Worm (Caenorhabditis elegans) whole organism, L4 larva: ENCODE measurements around the gene ZK1290.1.

Source experiments
- F37D6.2 ChIP-seq: sonication (generic microtip); optimal IDR thresholded peaks from 2 replicates; lab custom pipeline; 2016; ENCODE audit warnings: mild to moderate bottlenecking, missing genetic modification characterization, missing compliant biosample characterization
- F44E2.7 ChIP-seq: fragments of 200-800 bp; sonication (Bioruptor generic); IDR thresholded peaks from 2 replicates; pipeline ENCODE4 v2.1.2; 2022; ENCODE audit warnings: missing genetic modification characterization, missing compliant biosample characterization
- F49E8.2 ChIP-seq: sonication (generic microtip); optimal IDR thresholded peaks from 2 replicates; lab custom pipeline; 2016; ENCODE audit warnings: missing compliant biosample characterization, mild to moderate bottlenecking, missing genetic modification characterization, borderline replicate concordance
- R02D3.7 ChIP-seq: fragments of 150-350 bp; sonication (generic microtip); optimal IDR thresholded peaks from 3 replicates; lab custom pipeline; 2014; ENCODE audit warnings: missing biosample characterization, missing genetic modification characterization
- Y48G9A.11 ChIP-seq: fragments of 200-800 bp; sonication (Bioruptor generic); IDR thresholded peaks from 2 replicates; pipeline ENCODE4 v1.3.6; 2022; ENCODE audit warnings: missing genetic modification reagents, missing genetic modification characterization, missing compliant biosample characterization
- Y75B8A.6 ChIP-seq: fragments of 200-800 bp; sonication (Bioruptor generic); IDR thresholded peaks from 2 replicates; pipeline ENCODE4 v1.3.6; 2022; ENCODE audit warnings: missing genetic modification reagents, missing genetic modification characterization, missing compliant biosample characterization
- ZK546.5 ChIP-seq, 2 experiments: sonication (generic microtip); optimal IDR thresholded peaks; 2 replicates each; lab custom pipeline; 2017; ENCODE audit warnings: missing biosample characterization in 2 of 2, missing genetic modification characterization in 2 of 2
- arid-1 ChIP-seq: fragments of 200-800 bp; sonication (Bioruptor generic); conservative IDR thresholded peaks from 2 replicates; pipeline ENCODE4 v1.3.6; 2022; ENCODE audit warnings: missing genetic modification reagents, missing genetic modification characterization, missing compliant biosample characterization
- ceh-32 ChIP-seq: sonication (generic microtip); optimal IDR thresholded peaks from 2 replicates; lab custom pipeline; 2016; ENCODE audit warnings: mild to moderate bottlenecking, missing genetic modification characterization, missing compliant biosample characterization; ENCODE audit not compliant: poor library complexity
- ceh-62 ChIP-seq: sonication (generic microtip); optimal IDR thresholded peaks from 2 replicates; lab custom pipeline; 2017; ENCODE audit warnings: missing biosample characterization, missing genetic modification characterization
- cey-2 ChIP-seq: sonication (generic microtip); optimal IDR thresholded peaks from 3 replicates; lab custom pipeline; 2017; ENCODE audit warnings: missing genetic modification characterization, mild to moderate bottlenecking, missing compliant biosample characterization, antibody characterized with exemption, borderline replicate concordance; ENCODE audit not compliant: insufficient read depth
- daf-12 ChIP-seq: fragments of 150-350 bp; optimal IDR thresholded peaks from 2 replicates; lab custom pipeline; 2014; ENCODE audit warnings: missing biosample characterization, missing genetic modification reagents, missing genetic modification characterization
- daf-8 ChIP-seq: fragments of 200-800 bp; sonication (Bioruptor generic); IDR thresholded peaks from 2 replicates; pipeline ENCODE4 v1.3.6; 2022; ENCODE audit warnings: missing genetic modification characterization, missing compliant biosample characterization
- dmd-6 ChIP-seq: fragments of 200-800 bp; sonication (Bioruptor generic); IDR thresholded peaks from 2 replicates; pipeline ENCODE4 v1.3.6; 2022; ENCODE audit warnings: missing genetic modification reagents, missing genetic modification characterization, missing compliant biosample characterization
- dpl-1 ChIP-seq: fragments of 150-350 bp; optimal IDR thresholded peaks from 2 replicates; lab custom pipeline; 2014; ENCODE audit warnings: missing biosample characterization, missing genetic modification reagents, missing genetic modification characterization
- duxl-1 ChIP-seq: sonication (generic microtip); optimal IDR thresholded peaks from 2 replicates; lab custom pipeline; 2016; ENCODE audit warnings: mild to moderate bottlenecking, missing genetic modification characterization, moderate library complexity, missing compliant biosample characterization; ENCODE audit not compliant: poor library complexity
- egl-27 ChIP-seq: sonication (generic microtip); optimal IDR thresholded peaks from 3 replicates; lab custom pipeline; 2017; ENCODE audit warnings: missing biosample characterization, missing genetic modification reagents, missing genetic modification characterization
- fkh-10 ChIP-seq: fragments of 150-350 bp; optimal IDR thresholded peaks from 2 replicates; lab custom pipeline; 2014; ENCODE audit warnings: missing biosample characterization, missing genetic modification reagents, missing genetic modification characterization
- fos-1 ChIP-seq: fragments of 150-350 bp; optimal IDR thresholded peaks from 2 replicates; lab custom pipeline; 2014; ENCODE audit warnings: missing biosample characterization, missing genetic modification characterization
- hif-1 ChIP-seq, 2 experiments: sonication (generic microtip); optimal IDR thresholded peaks; 2 replicates each; lab custom pipeline; 2016 to 2017; ENCODE audit warnings: missing compliant biosample characterization in 2 of 2, missing genetic modification characterization in 2 of 2, missing genetic modification reagents in 2 of 2, missing genotype in 2 of 2, mild to moderate bottlenecking in 1 of 2
- hlh-11 ChIP-seq: fragments of 200-800 bp; sonication (Bioruptor generic); optimal IDR thresholded peaks from 2 replicates; lab custom pipeline; 2018; ENCODE audit warnings: mild to moderate bottlenecking, missing genetic modification characterization, missing compliant biosample characterization
- jun-1 ChIP-seq: fragments of 150-350 bp; optimal IDR thresholded peaks from 2 replicates; lab custom pipeline; 2014; ENCODE audit warnings: missing biosample characterization, missing genetic modification reagents, missing genetic modification characterization
- lin-1 ChIP-seq: fragments of 200-800 bp; sonication (Bioruptor generic); IDR thresholded peaks from 2 replicates; pipeline ENCODE4 v1.3.6; 2022; ENCODE audit warnings: missing genetic modification reagents, missing genetic modification characterization, missing compliant biosample characterization
- lin-15B ChIP-seq: fragments of 150-350 bp; sonication (generic microtip); optimal IDR thresholded peaks from 3 replicates; lab custom pipeline; 2014; ENCODE audit warnings: missing biosample characterization, missing genetic modification characterization
- lin-38 ChIP-seq: fragments of 200-800 bp; sonication (Bioruptor generic); IDR thresholded peaks from 2 replicates; pipeline ENCODE4 v1.3.6; 2022; ENCODE audit warnings: missing genetic modification reagents, missing genetic modification characterization, missing compliant biosample characterization
- lin-39 ChIP-seq: fragments of 150-350 bp; optimal IDR thresholded peaks from 2 replicates; lab custom pipeline; 2014; ENCODE audit warnings: missing biosample characterization, missing genetic modification reagents, missing genetic modification characterization
- lir-3 ChIP-seq: sonication (generic microtip); optimal IDR thresholded peaks from 2 replicates; lab custom pipeline; 2016; ENCODE audit warnings: mild to moderate bottlenecking, missing genetic modification characterization, missing compliant biosample characterization
- lsy-2 ChIP-seq, 2 experiments: fragments of 150-350 bp in 1 of 2; sonication (generic microtip) in 1 of 2; optimal IDR thresholded peaks; 2 replicates each; lab custom pipeline; 2014 to 2017; ENCODE audit warnings: missing biosample characterization in 2 of 2, missing genetic modification characterization in 2 of 2
- madf-5 ChIP-seq, 2 experiments: fragments of 200-800 bp; sonication (Bioruptor generic); IDR thresholded peaks; 2 replicates each; pipeline ENCODE4 v1.3.6; 2022; ENCODE audit warnings: missing compliant biosample characterization in 2 of 2, missing genetic modification characterization in 2 of 2
- mdl-1 ChIP-seq, 2 experiments: fragments of 150-350 bp in 1 of 2; sonication (generic microtip) in 1 of 2; optimal IDR thresholded peaks; 2 replicates each; lab custom pipeline; 2014 to 2017; ENCODE audit warnings: missing biosample characterization in 2 of 2, missing genetic modification characterization in 2 of 2
- mdt-29 ChIP-seq: fragments of 200-800 bp; sonication (Bioruptor generic); IDR thresholded peaks from 2 replicates; pipeline ENCODE4 v1.3.6; 2022; ENCODE audit warnings: missing genetic modification reagents, missing genetic modification characterization, missing compliant biosample characterization
- mes-2 ChIP-seq: sonication (generic microtip); optimal IDR thresholded peaks from 2 replicates; lab custom pipeline; 2016; ENCODE audit warnings: missing genotype, mild to moderate bottlenecking, missing genetic modification characterization, missing compliant biosample characterization; ENCODE audit not compliant: poor library complexity, severe bottlenecking
- mxl-3 ChIP-seq: fragments of 200-800 bp; sonication (Bioruptor generic); optimal IDR thresholded peaks from 2 replicates; lab custom pipeline; 2018; ENCODE audit warnings: mild to moderate bottlenecking, missing genetic modification characterization, missing compliant biosample characterization
- nhr-102 ChIP-seq: sonication (generic microtip); optimal IDR thresholded peaks from 2 replicates; lab custom pipeline; 2016; ENCODE audit warnings: mild to moderate bottlenecking, missing genetic modification characterization, moderate library complexity, missing compliant biosample characterization
- nhr-111 ChIP-seq: fragments of 200-800 bp; sonication (Bioruptor generic); optimal IDR thresholded peaks from 2 replicates; lab custom pipeline; 2018; ENCODE audit warnings: mild to moderate bottlenecking, missing genetic modification characterization, missing compliant biosample characterization
- nhr-237 ChIP-seq: sonication (generic microtip); optimal IDR thresholded peaks from 2 replicates; lab custom pipeline; 2017; ENCODE audit warnings: missing biosample characterization, missing genetic modification characterization
- nhr-28 ChIP-seq: fragments of 150-350 bp; optimal IDR thresholded peaks from 2 replicates; lab custom pipeline; 2014; ENCODE audit warnings: missing biosample characterization, missing genetic modification characterization
- nhr-48 ChIP-seq: sonication (generic microtip); optimal IDR thresholded peaks from 2 replicates; lab custom pipeline; 2016; ENCODE audit warnings: mild to moderate bottlenecking, missing genetic modification characterization, missing compliant biosample characterization
- nhr-76 ChIP-seq: fragments of 150-350 bp; optimal IDR thresholded peaks from 2 replicates; lab custom pipeline; 2014; ENCODE audit warnings: missing biosample characterization, missing genetic modification characterization
- pha-4 ChIP-seq, 2 experiments: fragments of 150-350 bp in 1 of 2; fragments of 200-800 bp in 1 of 2; sonication (Bioruptor generic) in 1 of 2; IDR thresholded peaks in 1 of 2; optimal IDR thresholded peaks in 1 of 2; 2 replicates each; pipeline versions ENCODE4 v1.3.6 to Lab custom; 2014 to 2022; ENCODE audit warnings: missing genetic modification characterization in 2 of 2, missing genetic modification reagents in 2 of 2, missing biosample characterization in 1 of 2, missing compliant biosample characterization in 1 of 2
- skn-1 ChIP-seq: fragments of 150-350 bp; optimal IDR thresholded peaks from 2 replicates; lab custom pipeline; 2014; ENCODE audit warnings: missing biosample characterization, missing genetic modification characterization
- snpc-4 ChIP-seq: fragments of 150-350 bp; optimal IDR thresholded peaks from 2 replicates; lab custom pipeline; 2014; ENCODE audit warnings: missing biosample characterization, missing genetic modification characterization
- spr-1 ChIP-seq: sonication (generic microtip); optimal IDR thresholded peaks from 2 replicates; lab custom pipeline; 2016; ENCODE audit warnings: mild to moderate bottlenecking, missing genetic modification characterization, missing compliant biosample characterization
- unc-130 ChIP-seq: sonication (generic microtip); optimal IDR thresholded peaks from 2 replicates; lab custom pipeline; 2016; ENCODE audit warnings: missing genetic modification reagents, missing genetic modification characterization, missing compliant biosample characterization
- unc-62 ChIP-seq, 3 experiments: fragments of 150-350 bp in 1 of 3; sonication (generic microtip); optimal IDR thresholded peaks in 2 of 3; peaks in 1 of 3; 1 replicate in 1 of 3; 2 replicates in 2 of 3; lab custom pipeline; 2014 to 2017; ENCODE audit warnings: missing biosample characterization in 3 of 3, missing genetic modification characterization in 3 of 3, missing genetic modification reagents in 3 of 3, missing genotype in 1 of 3
- zag-1 ChIP-seq: fragments of 150-350 bp; optimal IDR thresholded peaks from 2 replicates; lab custom pipeline; 2014; ENCODE audit warnings: missing biosample characterization, missing genetic modification characterization
- zip-2 ChIP-seq: fragments of 150-350 bp; optimal IDR thresholded peaks from 2 replicates; lab custom pipeline; 2014; ENCODE audit warnings: missing biosample characterization, missing genetic modification characterization
- ztf-11 ChIP-seq: fragments of 150-350 bp; optimal IDR thresholded peaks from 2 replicates; lab custom pipeline; 2014; ENCODE audit warnings: missing biosample characterization, missing genetic modification characterization
- ztf-7 ChIP-seq: fragments of 150-350 bp; optimal IDR thresholded peaks from 2 replicates; lab custom pipeline; 2014; ENCODE audit warnings: missing biosample characterization, missing genetic modification characterization

The ZK1290.1 gene

DNA sequence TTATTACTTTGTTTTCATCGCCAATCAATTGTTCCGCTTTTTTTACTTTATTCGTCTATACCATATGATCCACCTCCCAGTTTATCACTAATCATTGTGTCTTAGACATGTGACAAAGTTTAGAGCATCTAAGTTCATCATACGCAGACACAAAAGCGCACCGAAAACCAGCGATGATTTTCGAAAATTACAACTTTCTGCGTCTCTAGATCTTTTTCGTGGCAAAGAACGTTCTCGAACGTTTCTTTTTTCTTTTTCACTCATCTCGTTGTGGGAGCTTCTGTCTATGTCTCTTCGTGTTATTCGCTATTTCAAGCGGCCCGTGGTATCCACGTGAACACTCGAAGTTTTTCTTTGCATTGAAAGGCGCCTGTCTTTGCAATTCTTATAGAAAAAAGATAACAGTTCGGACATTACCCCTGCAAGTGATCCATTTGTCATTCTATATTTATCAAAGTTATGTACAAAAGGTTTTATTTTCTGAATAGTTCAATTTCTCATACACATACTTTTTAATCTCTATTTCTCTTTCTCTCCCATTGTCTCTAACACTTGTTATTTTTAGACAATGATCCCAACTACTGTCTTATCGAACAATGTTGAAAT, 32.4 kb upstream of the ZK1290.1 start, which contains the start of gene ZK1290.5 (continued):
- TF ChIP-seq zag-1 (no peak), pha-4 (GFP tag; IDR thresholded peaks at IDR 0.05; lab: Robert Waterston, UW) (peak; percentile 86), pha-4 (tag; optimal IDR thresholded peaks at IDR 0.05; lab: Kevin White, UChicago) (peak; percentile 61), cey-2 (peak; percentile 72), madf-5 (GFP tag; IDR thresholded peaks at IDR 0.05; lab: Robert Waterston, UW) (no peak), dmd-6 (peak; percentile 99), jun-1 (tag; lab: Kevin White, UChicago) (no peak), fos-1 (peak; percentile 34), F37D6.2 (tag; lab: Kevin White, UChicago) (no peak), ztf-7 (peak; percentile 37), snpc-4 (tag; lab: Kevin White, UChicago) (no peak), skn-1 (tag; lab: Kevin White, UChicago) (no peak), lir-3 (tag; lab: Kevin White, UChicago) (no peak), lin-15B (tag; lab: Kevin White, UChicago) (no peak), lin-1 (peak; percentile 87), ZK546.5 (tag; optimal IDR thresholded peaks at IDR 0.05; lab: Kevin White, UChicago) (no peak), mes-2 (tag; lab: Kevin White, UChicago) (peak; percentile 56), Y75B8A.6 (GFP tag; lab: Robert Waterston, UW) (0 out of 2 replicates have a peak, but pooled peaks have one; percentile 31), ceh-32 (tag; lab: Kevin White, UChicago) (no peak), spr-1 (tag; lab: Kevin White, UChicago) (peak; percentile 75), fkh-10 (GFP tag; lab: Kevin White, UChicago) (no peak), Y48G9A.11 (GFP tag; lab: Robert Waterston, UW) (no peak), F44E2.7 (no peak), nhr-48 (peak; percentile 98), nhr-76 (tag; lab: Kevin White, UChicago) (peak; percentile 63), lin-38 (GFP tag; lab: Robert Waterston, UW) (no peak), F49E8.2 (tag; lab: Kevin White, UChicago) (no peak), nhr-102 (tag; lab: Kevin White, UChicago) (peak; percentile 90), R02D3.7 (tag; lab: Kevin White, UChicago) (no peak), nhr-237 (no peak), lsy-2 (tag; optimal IDR thresholded peaks at IDR 0.05; lab: Kevin White, UChicago) (peak; percentile 36 to 89), hif-1 (tag; optimal IDR thresholded peaks at IDR 0.05; lab: Kevin White, UChicago) (peak in 1 of 2 experiments; percentile 69), zip-2 (tag; lab: Kevin White, UChicago) (peak; percentile 40), dpl-1 (peak; percentile 50), hlh-11 (tag; lab: Kevin White, UChicago) (peak; percentile 99), mdl-1 (tag; optimal IDR thresholded peaks at IDR 0.05; lab: Kevin White, UChicago) (peak; percentile 43 to 95), lin-39 (tag; lab: Kevin White, UChicago) (no peak), duxl-1 (tag; lab: Kevin White, UChicago) (peak; percentile 15), mxl-3 (peak; percentile 52), unc-130 (GFP tag; lab: Kevin White, UChicago) (no peak), arid-1 (GFP tag; lab: Robert Waterston, UW) (no peak), nhr-111 (GFP tag; lab: Kevin White, UChicago) (no peak), daf-12 (tag; lab: Kevin White, UChicago) (no peak), unc-62 (GFP tag; optimal IDR thresholded peaks at IDR 0.05 in 1 of 2; lab: Kevin White, UChicago) (peak in 1 of 2 experiments; percentile 91), unc-62 (tag; optimal IDR thresholded peaks at IDR 0.05; lab: Kevin White, UChicago) (no peak), ceh-62 (tag; lab: Kevin White, UChicago) (no peak), mdt-29 (peak; percentile 96), egl-27 (tag; lab: Kevin White, UChicago) (no peak), nhr-28 (tag; lab: Kevin White, UChicago) (peak; percentile 91), daf-8 (GFP tag; lab: Robert Waterston, UW) (no peak), ztf-11 (tag; lab: Kevin White, UChicago) (no peak)
